Worm (Caenorhabditis elegans) whole organism, L1 larva: Measurements from ENCODE around the gene srv-27.

Experiments used
- C04F5.9 ChIP-seq: sonication (generic microtip); optimal IDR thresholded peaks from 2 replicates; lab custom pipeline; 2016; ENCODE audit warnings: missing genetic modification characterization, missing compliant biosample characterization
- C16A3.4 ChIP-seq: fragments of 150-350 bp; optimal IDR thresholded peaks from 2 replicates; lab custom pipeline; 2014; ENCODE audit warnings: missing biosample characterization, missing genetic modification characterization
- F16B12.6 ChIP-seq: fragments of 150-350 bp; optimal IDR thresholded peaks from 2 replicates; lab custom pipeline; 2014; ENCODE audit warnings: missing biosample characterization, missing genetic modification characterization
- Y116A8C.19 ChIP-seq: sonication (generic microtip); optimal IDR thresholded peaks from 2 replicates; lab custom pipeline; 2016; ENCODE audit warnings: missing compliant biosample characterization, missing genetic modification characterization, borderline replicate concordance
- aha-1 ChIP-seq: fragments of 150-350 bp; optimal IDR thresholded peaks from 2 replicates; lab custom pipeline; 2014; ENCODE audit warnings: missing biosample characterization, missing genetic modification characterization
- ama-1 ChIP-seq: fragments of 150-350 bp; optimal IDR thresholded peaks from 2 replicates; lab custom pipeline; 2014
- ceh-63 ChIP-seq: fragments of 200-800 bp; sonication (Bioruptor generic); optimal IDR thresholded peaks from 2 replicates; lab custom pipeline; 2018; ENCODE audit warnings: mild to moderate bottlenecking, missing genetic modification characterization, missing compliant biosample characterization
- ceh-82 ChIP-seq, 3 experiments: fragments of 150-350 bp in 1 of 3; sonication (generic microtip) in 2 of 3; optimal IDR thresholded peaks; 2 replicates each; lab custom pipeline; 2014 to 2017; ENCODE audit warnings: missing biosample characterization in 3 of 3, missing genetic modification characterization in 3 of 3
- ceh-88 ChIP-seq: fragments of 200-800 bp; sonication (Bioruptor generic); IDR thresholded peaks from 2 replicates; pipeline ENCODE4 v1.3.6; 2022; ENCODE audit warnings: missing genetic modification characterization, missing compliant biosample characterization
- ceh-90 ChIP-seq: sonication (generic microtip); optimal IDR thresholded peaks from 2 replicates; lab custom pipeline; 2016; ENCODE audit warnings: missing genetic modification characterization, missing compliant biosample characterization
- ces-1 ChIP-seq: fragments of 150-350 bp; optimal IDR thresholded peaks from 2 replicates; lab custom pipeline; 2014; ENCODE audit warnings: missing biosample characterization, missing genetic modification reagents, missing genetic modification characterization
- dsc-1 ChIP-seq: sonication (generic microtip); optimal IDR thresholded peaks from 2 replicates; lab custom pipeline; 2016; ENCODE audit warnings: mild to moderate bottlenecking, missing genetic modification characterization, missing compliant biosample characterization
- efl-1 ChIP-seq, 4 experiments: fragments of 150-350 bp; optimal IDR thresholded peaks in 3 of 4; peaks in 1 of 4; 1 replicate in 1 of 4; 2 replicates in 3 of 4; lab custom pipeline; 2014; ENCODE audit warnings: missing biosample characterization in 2 of 4, missing genetic modification characterization in 2 of 4, missing genetic modification reagents in 2 of 4
- efl-3 ChIP-seq: fragments of 200-800 bp; sonication (Bioruptor generic); optimal IDR thresholded peaks from 2 replicates; lab custom pipeline; 2018; ENCODE audit warnings: mild to moderate bottlenecking, missing genetic modification characterization, missing compliant biosample characterization
- egl-13 ChIP-seq: sonication (generic microtip); optimal IDR thresholded peaks from 2 replicates; lab custom pipeline; 2016; ENCODE audit warnings: missing genotype, missing genetic modification reagents, missing genetic modification characterization, missing compliant biosample characterization
- egl-27 ChIP-seq, 2 experiments: fragments of 150-350 bp in 1 of 2; sonication (generic microtip); optimal IDR thresholded peaks; 3 replicates each; lab custom pipeline; 2017 to 2018; ENCODE audit warnings: missing biosample characterization in 2 of 2, missing genetic modification characterization in 2 of 2, missing genetic modification reagents in 2 of 2
- elt-2 ChIP-seq: sonication (generic microtip); optimal IDR thresholded peaks from 2 replicates; lab custom pipeline; 2016; ENCODE audit warnings: missing genetic modification characterization, mild to moderate bottlenecking, inconsistent platforms, missing compliant biosample characterization, missing genetic modification reagents
- ets-5 ChIP-seq: fragments of 200-800 bp; sonication (Bioruptor generic); IDR thresholded peaks from 2 replicates; pipeline ENCODE4 v1.3.6; 2022; ENCODE audit warnings: missing genetic modification characterization, missing compliant biosample characterization
- fkh-10 ChIP-seq: sonication (generic microtip); optimal IDR thresholded peaks from 2 replicates; lab custom pipeline; 2017; ENCODE audit warnings: missing biosample characterization, missing genetic modification reagents, missing genetic modification characterization
- fkh-4 ChIP-seq: sonication (generic microtip); optimal IDR thresholded peaks from 2 replicates; lab custom pipeline; 2016; ENCODE audit warnings: missing compliant biosample characterization, missing genetic modification characterization, borderline replicate concordance
- fkh-8 ChIP-seq: sonication (generic microtip); optimal IDR thresholded peaks from 2 replicates; lab custom pipeline; 2016; ENCODE audit warnings: mild to moderate bottlenecking, missing genetic modification characterization, missing compliant biosample characterization
- hpl-2 ChIP-seq: fragments of 150-350 bp; optimal IDR thresholded peaks from 2 replicates; lab custom pipeline; 2014; ENCODE audit warnings: missing biosample characterization, missing genetic modification reagents, missing genetic modification characterization
- isw-1 ChIP-seq: fragments of 200-800 bp; sonication (Bioruptor generic); IDR thresholded peaks from 2 replicates; pipeline ENCODE4 v1.3.6; 2022; ENCODE audit warnings: missing genetic modification characterization, missing compliant biosample characterization
- jun-1 ChIP-seq: fragments of 150-350 bp; optimal IDR thresholded peaks from 2 replicates; lab custom pipeline; 2014; ENCODE audit warnings: missing biosample characterization, missing genetic modification reagents, missing genetic modification characterization
- lin-15B ChIP-seq: fragments of 150-350 bp; sonication (generic microtip); optimal IDR thresholded peaks from 3 replicates; lab custom pipeline; 2014; ENCODE audit warnings: missing biosample characterization, missing genetic modification characterization
- lin-35 ChIP-seq, 2 experiments: fragments of 150-350 bp; optimal IDR thresholded peaks; 2 replicates each; lab custom pipeline; 2014; ENCODE audit warnings: missing biosample characterization in 2 of 2, missing genetic modification characterization in 2 of 2, missing genetic modification reagents in 2 of 2
- lir-3 ChIP-seq: sonication (generic microtip); optimal IDR thresholded peaks from 2 replicates; lab custom pipeline; 2016; ENCODE audit warnings: mild to moderate bottlenecking, missing genetic modification characterization, moderate library complexity, missing compliant biosample characterization; ENCODE audit not compliant: poor library complexity
- lsy-2 ChIP-seq, 2 experiments: fragments of 150-350 bp; optimal IDR thresholded peaks; 2 replicates each; lab custom pipeline; 2014; ENCODE audit warnings: missing biosample characterization in 2 of 2, missing genetic modification characterization in 2 of 2
- mab-9 ChIP-seq: fragments of 200-800 bp; sonication (Bioruptor generic); IDR thresholded peaks from 2 replicates; pipeline ENCODE4 v1.3.6; 2022; ENCODE audit warnings: missing genetic modification reagents, missing genetic modification characterization, missing compliant biosample characterization
- mdl-1 ChIP-seq, 2 experiments: fragments of 150-350 bp; optimal IDR thresholded peaks; 2 replicates each; lab custom pipeline; 2014 to 2017; ENCODE audit warnings: missing biosample characterization in 2 of 2, missing genetic modification characterization in 2 of 2, inconsistent platforms in 1 of 2
- mep-1 ChIP-seq: fragments of 150-350 bp; optimal IDR thresholded peaks from 2 replicates; lab custom pipeline; 2014; ENCODE audit warnings: missing biosample characterization, missing genetic modification characterization
- nhr-11 ChIP-seq: fragments of 150-350 bp; optimal IDR thresholded peaks from 2 replicates; lab custom pipeline; 2014; ENCODE audit warnings: missing biosample characterization, missing genetic modification characterization
- nhr-12 ChIP-seq: sonication (generic microtip); optimal IDR thresholded peaks from 2 replicates; lab custom pipeline; 2017; ENCODE audit warnings: missing biosample characterization, missing genetic modification characterization
- nhr-20 ChIP-seq: sonication (generic microtip); optimal IDR thresholded peaks from 2 replicates; lab custom pipeline; 2016; ENCODE audit warnings: mild to moderate bottlenecking, missing genetic modification characterization, missing compliant biosample characterization
- nhr-28 ChIP-seq: fragments of 150-350 bp; optimal IDR thresholded peaks from 2 replicates; lab custom pipeline; 2014; ENCODE audit warnings: missing biosample characterization, missing genetic modification characterization
- nhr-71 ChIP-seq: sonication (generic microtip); optimal IDR thresholded peaks from 2 replicates; lab custom pipeline; 2016; ENCODE audit warnings: mild to moderate bottlenecking, missing genetic modification characterization, moderate library complexity, missing compliant biosample characterization
- nhr-76 ChIP-seq: sonication (generic microtip); optimal IDR thresholded peaks from 2 replicates; lab custom pipeline; 2017; ENCODE audit warnings: missing biosample characterization, missing genetic modification characterization
- nhr-85 ChIP-seq: sonication (generic microtip); peaks from one replicate; lab custom pipeline; 2016; ENCODE audit warnings: missing genetic modification characterization, inconsistent platforms, missing compliant biosample characterization
- nhr-90 ChIP-seq: sonication (generic microtip); optimal IDR thresholded peaks from 2 replicates; lab custom pipeline; 2016; ENCODE audit warnings: mild to moderate bottlenecking, missing genetic modification characterization, missing compliant biosample characterization; ENCODE audit not compliant: poor library complexity
- pax-3 ChIP-seq: fragments of 200-800 bp; sonication (Bioruptor generic); optimal IDR thresholded peaks from 2 replicates; lab custom pipeline; 2018; ENCODE audit warnings: mild to moderate bottlenecking, missing genetic modification characterization, moderate library complexity, missing compliant biosample characterization
- pqm-1 ChIP-seq: sonication (generic microtip); optimal IDR thresholded peaks from 3 replicates; lab custom pipeline; 2017; ENCODE audit warnings: missing biosample characterization, missing genetic modification characterization
- rnt-1 ChIP-seq: sonication (generic microtip); optimal IDR thresholded peaks from 2 replicates; lab custom pipeline; 2016; ENCODE audit warnings: mild to moderate bottlenecking, missing genetic modification characterization, moderate library complexity, missing compliant biosample characterization
- sptf-1 ChIP-seq: fragments of 150-350 bp; optimal IDR thresholded peaks from 2 replicates; lab custom pipeline; 2014; ENCODE audit warnings: missing biosample characterization, missing genetic modification characterization
- sup-37 ChIP-seq: fragments of 200-800 bp; sonication (Bioruptor generic); optimal IDR thresholded peaks from 2 replicates; lab custom pipeline; 2018; ENCODE audit warnings: mild to moderate bottlenecking, missing genetic modification characterization, missing compliant biosample characterization
- swsn-7 ChIP-seq: sonication (generic microtip); optimal IDR thresholded peaks from 2 replicates; lab custom pipeline; 2016; ENCODE audit warnings: missing genetic modification characterization, missing compliant biosample characterization
- tlp-1 ChIP-seq: fragments of 150-350 bp; optimal IDR thresholded peaks from 2 replicates; lab custom pipeline; 2014; ENCODE audit warnings: missing biosample characterization, missing genetic modification characterization
- unc-130 ChIP-seq: fragments of 150-350 bp; optimal IDR thresholded peaks from 2 replicates; lab custom pipeline; 2017; ENCODE audit warnings: missing biosample characterization, missing genetic modification characterization, inconsistent platforms
- unc-62 ChIP-seq: fragments of 150-350 bp; optimal IDR thresholded peaks from 2 replicates; lab custom pipeline; 2014; ENCODE audit warnings: missing biosample characterization, missing genetic modification reagents, missing genetic modification characterization
- unc-86 ChIP-seq: sonication (generic microtip); optimal IDR thresholded peaks from 2 replicates; lab custom pipeline; 2016; ENCODE audit warnings: missing genetic modification characterization, missing compliant biosample characterization
- unc-98 ChIP-seq: fragments of 200-800 bp; sonication (Bioruptor generic); IDR thresholded peaks from 2 replicates; pipeline ENCODE4 v1.3.6; 2022; ENCODE audit warnings: missing genetic modification characterization, missing compliant biosample characterization
- vab-15 ChIP-seq: sonication (generic microtip); optimal IDR thresholded peaks from 2 replicates; lab custom pipeline; 2017; ENCODE audit warnings: missing genotype, mild to moderate bottlenecking, missing genetic modification characterization, missing compliant biosample characterization
- zip-4 ChIP-seq: fragments of 200-800 bp; sonication (Bioruptor generic); optimal IDR thresholded peaks from 2 replicates; lab custom pipeline; 2018; ENCODE audit warnings: mild to moderate bottlenecking, missing genetic modification characterization, moderate library complexity, missing compliant biosample characterization
- ztf-4 ChIP-seq: fragments of 150-350 bp; optimal IDR thresholded peaks from 2 replicates; lab custom pipeline; 2014; ENCODE audit warnings: missing biosample characterization, missing genetic modification characterization

The srv-27 gene

ce11 chrIV:6321667-6322066, 23.5 kb upstream of the srv-27 start, which contains the start of gene Y73B6BL.29:
Gene Y73B6BL.29, plus strand, starts transcription at chrIV:6321929.
- TF ChIP-seq nhr-90 (tag; lab: Kevin White, UChicago), result peak; percentile 99
- TF ChIP-seq nhr-28, result no peak
- TF ChIP-seq lsy-2 (tag; optimal IDR thresholded peaks at IDR 0.05; lab: Kevin White, UChicago), result peak; percentile 96
- peak; percentile 75 for TF ChIP-seq ceh-63 (GFP tag; lab: Kevin White, UChicago)
- TF ChIP-seq egl-27 (tag; optimal IDR thresholded peaks at IDR 0.05; lab: Kevin White, UChicago), result no peak
- peak; percentile 94 for TF ChIP-seq isw-1
- peak; percentile 99 for TF ChIP-seq lin-35 (GFP tag; optimal IDR thresholded peaks at IDR 0.05; lab: Kevin White, UChicago)
- peak; percentile 96 for TF ChIP-seq C04F5.9
- TF ChIP-seq hpl-2 (GFP tag; lab: Kevin White, UChicago), result no peak
- TF ChIP-seq dsc-1, result peak; percentile 97
- peak; percentile 95 for TF ChIP-seq nhr-20 (tag; lab: Kevin White, UChicago)
- TF ChIP-seq nhr-12, result no peak
- TF ChIP-seq sup-37 (GFP tag; lab: Kevin White, UChicago), result peak; percentile 78
- peak; percentile 78 for TF ChIP-seq lin-15B (tag; lab: Kevin White, UChicago)
- TF ChIP-seq pqm-1 (tag; lab: Kevin White, UChicago), result no peak
- peak; percentile 98 for TF ChIP-seq pax-3 (tag; lab: Kevin White, UChicago)
- TF ChIP-seq mep-1 (tag; lab: Kevin White, UChicago), result peak; percentile 95
- peak; percentile 98 for TF ChIP-seq egl-13 (tag; lab: Kevin White, UChicago)
- TF ChIP-seq aha-1 (tag; lab: Kevin White, UChicago), result peak; percentile 78
- peak; percentile 85 for TF ChIP-seq ztf-4 (tag; lab: Kevin White, UChicago)
- peak; percentile 100 for TF ChIP-seq ceh-90 (tag; lab: Kevin White, UChicago)
- TF ChIP-seq sptf-1 (tag; lab: Kevin White, UChicago), result no peak
- TF ChIP-seq lir-3 (tag; lab: Kevin White, UChicago), result peak; percentile 98
- TF ChIP-seq Y116A8C.19 (tag; lab: Kevin White, UChicago), result peak; percentile 97
- peak; percentile 88 for TF ChIP-seq ceh-82 (tag; optimal IDR thresholded peaks at IDR 0.05; lab: Kevin White, UChicago)
- no peak for TF ChIP-seq nhr-76 (tag; lab: Kevin White, UChicago)
- TF ChIP-seq unc-130 (tag; lab: Kevin White, UChicago), result peak; percentile 92
- peak; percentile 90 for TF ChIP-seq unc-86 (tag; lab: Kevin White, UChicago)
- TF ChIP-seq ets-5 (GFP tag; lab: Robert Waterston, UW), result no peak
- TF ChIP-seq vab-15 (tag; lab: Kevin White, UChicago), result peak; percentile 76
- TF ChIP-seq efl-1 (optimal IDR thresholded peaks at IDR 0.05; lab: Kevin White, UChicago), result peak; percentile 83 to 98
- peak; percentile 98 to 99 for TF ChIP-seq efl-1 (GFP tag; optimal IDR thresholded peaks at IDR 0.05 in 1 of 2; lab: Kevin White, UChicago)
- TF ChIP-seq mab-9 (GFP tag; lab: Robert Waterston, UW), result peak; percentile 93
- peak; percentile 51 for TF ChIP-seq fkh-10 (GFP tag; lab: Kevin White, UChicago)
- peak; percentile 100 for TF ChIP-seq rnt-1
- TF ChIP-seq efl-3 (GFP tag; lab: Kevin White, UChicago), result peak; percentile 87
- TF ChIP-seq jun-1 (tag; lab: Kevin White, UChicago), result peak; percentile 73
- TF ChIP-seq mdl-1 (tag; optimal IDR thresholded peaks at IDR 0.05; lab: Kevin White, UChicago), result peak in 1 of 2 experiments; percentile 82
- peak; percentile 80 for TF ChIP-seq nhr-11 (tag; lab: Kevin White, UChicago)
- no peak for TF ChIP-seq ces-1
- TF ChIP-seq fkh-8 (tag; lab: Kevin White, UChicago), result peak; percentile 92
- peak; percentile 98 for TF ChIP-seq nhr-85 (tag; lab: Kevin White, UChicago)
- TF ChIP-seq nhr-71 (tag; lab: Kevin White, UChicago), result peak; percentile 98
- TF ChIP-seq zip-4, result peak; percentile 85
- TF ChIP-seq C16A3.4 (tag; lab: Kevin White, UChicago), result peak; percentile 83
- no peak for TF ChIP-seq unc-62 (GFP tag; lab: Kevin White, UChicago)
- TF ChIP-seq swsn-7 (tag; lab: Kevin White, UChicago), result peak; percentile 95
- TF ChIP-seq ceh-88 (GFP tag; lab: Robert Waterston, UW), result peak; percentile 85
- peak; percentile 99 for TF ChIP-seq fkh-4
- TF ChIP-seq tlp-1 (tag; lab: Kevin White, UChicago), result no peak
- peak; percentile 49 for TF ChIP-seq F16B12.6 (tag; lab: Kevin White, UChicago)
- peak; percentile 88 for TF ChIP-seq elt-2 (tag; lab: Kevin White, UChicago)
- peak; percentile 96 for TF ChIP-seq unc-98 (GFP tag; lab: Robert Waterston, UW)
- peak; percentile 72 for TF ChIP-seq ama-1 (lab: Kevin White, UChicago)
